Fruit fly (Drosophila melanogaster) whole organism, embryonic: ENCODE results near the gene mRpL49.
A peak's percentile ranks its signal among the peaks of the same experiment; 100 is the strongest.

Experiments
- Adf1 ChIP-seq: fragments of 200-800 bp; sonication (Bioruptor generic); IDR thresholded peaks from 2 replicates; pipeline ENCODE4 v1.3.6; 2022; ENCODE audit warnings: missing biosample characterization, missing genetic modification characterization
- Aef1 ChIP-seq: fragments of 200-800 bp; sonication (Bioruptor generic); IDR thresholded peaks from 3 replicates; pipeline ENCODE4 v1.3.6; 2022; ENCODE audit warnings: missing biosample characterization, missing genetic modification characterization
- Atf3 ChIP-seq: fragments of 200-800 bp; sonication (Bioruptor generic); optimal IDR thresholded peaks from 3 replicates; lab custom pipeline; 2016; ENCODE audit warnings: missing biosample characterization, missing genetic modification characterization
- Atf6 ChIP-seq: fragments of 200-800 bp; sonication (Bioruptor generic); IDR thresholded peaks from 2 replicates; pipeline ENCODE4 v1.3.6; 2022; ENCODE audit warnings: missing biosample characterization, missing genetic modification characterization
- Bgb ChIP-seq: fragments of 200-800 bp; sonication (Bioruptor generic); IDR thresholded peaks from 2 replicates; pipeline ENCODE4 v1.3.6; 2022; ENCODE audit warnings: missing biosample characterization, missing genetic modification characterization; ENCODE audit not compliant: partially characterized antibody
- BtbVII ChIP-seq: fragments of 200-800 bp; sonication (Bioruptor generic); optimal IDR thresholded peaks from 3 replicates; lab custom pipeline; 2017; ENCODE audit warnings: missing biosample characterization, mild to moderate bottlenecking, missing genetic modification characterization
- Bteb2 ChIP-seq: fragments of 200-800 bp; sonication (Bioruptor generic); optimal IDR thresholded peaks from 2 replicates; lab custom pipeline; 2016; ENCODE audit warnings: missing biosample characterization, missing genetic modification characterization
- CG10565 ChIP-seq: fragments of 200-800 bp; sonication (Bioruptor generic); optimal IDR thresholded peaks from 3 replicates; lab custom pipeline; 2016; ENCODE audit warnings: missing biosample characterization, mild to moderate bottlenecking, missing genetic modification characterization
- CG10959 ChIP-seq: fragments of 200-800 bp; sonication (Bioruptor generic); IDR thresholded peaks from 2 replicates; pipeline ENCODE4 v1.3.6; 2022; ENCODE audit warnings: missing biosample characterization, missing genetic modification characterization
- CG10979 ChIP-seq: fragments of 200-800 bp; sonication (Bioruptor generic); optimal IDR thresholded peaks from 2 replicates; lab custom pipeline; 2018; ENCODE audit warnings: missing biosample characterization, mild to moderate bottlenecking, missing genetic modification characterization, moderate library complexity
- CG11093 ChIP-seq: fragments of 200-800 bp; sonication (Bioruptor generic); IDR thresholded peaks from 3 replicates; pipeline ENCODE4 v1.3.6; 2022; ENCODE audit warnings: missing biosample characterization, missing genetic modification characterization
- CG11398 ChIP-seq: fragments of 200-800 bp; sonication (Bioruptor generic); optimal IDR thresholded peaks from 2 replicates; lab custom pipeline; 2016; ENCODE audit warnings: missing biosample characterization, missing genetic modification characterization
- CG11456 ChIP-seq: fragments of 200-800 bp; sonication (Bioruptor generic); IDR thresholded peaks from 3 replicates; pipeline ENCODE4 v1.3.6; 2022; ENCODE audit warnings: missing biosample characterization, missing genetic modification characterization
- CG12942 ChIP-seq: fragments of 200-800 bp; sonication (Bioruptor generic); optimal IDR thresholded peaks from 3 replicates; lab custom pipeline; 2016; ENCODE audit warnings: missing biosample characterization, missing genetic modification characterization
- CG13624 ChIP-seq: fragments of 200-800 bp; sonication (Bioruptor generic); optimal IDR thresholded peaks from 2 replicates; lab custom pipeline; 2016; ENCODE audit warnings: missing biosample characterization, missing genetic modification characterization
- CG14667 ChIP-seq: fragments of 200-800 bp; sonication (Bioruptor generic); IDR thresholded peaks from 2 replicates; pipeline ENCODE4 v1.3.6; 2022; ENCODE audit warnings: missing biosample characterization, missing genetic modification characterization
- CG15073 ChIP-seq: fragments of 200-800 bp; sonication (Bioruptor generic); optimal IDR thresholded peaks from 2 replicates; lab custom pipeline; 2016; ENCODE audit warnings: missing biosample characterization, missing genetic modification characterization
- CG1647 ChIP-seq: fragments of 200-800 bp; sonication (Bioruptor generic); optimal IDR thresholded peaks from 3 replicates; lab custom pipeline; 2016; ENCODE audit warnings: missing biosample characterization, missing genetic modification characterization
- CG17328 ChIP-seq: fragments of 200-800 bp; sonication (Bioruptor generic); IDR thresholded peaks from 2 replicates; pipeline ENCODE4 v1.3.6; 2022; ENCODE audit warnings: missing biosample characterization, missing genetic modification characterization
- CG1832 ChIP-seq: fragments of 200-800 bp; sonication (Bioruptor generic); optimal IDR thresholded peaks from 2 replicates; lab custom pipeline; 2017; ENCODE audit warnings: missing biosample characterization, mild to moderate bottlenecking, missing genetic modification characterization, inconsistent platforms
- CG30020 ChIP-seq: fragments of 200-800 bp; optimal IDR thresholded peaks from 2 replicates; lab custom pipeline; 2019; ENCODE audit warnings: missing biosample characterization, mild to moderate bottlenecking, missing genetic modification characterization, moderate library complexity
- CG32772 ChIP-seq: fragments of 200-800 bp; sonication (Bioruptor generic); IDR thresholded peaks from 2 replicates; pipeline ENCODE4 v1.3.6; 2022; ENCODE audit warnings: missing biosample characterization, missing genetic modification characterization
- CG3838 ChIP-seq: fragments of 200-800 bp; sonication (Bioruptor generic); optimal IDR thresholded peaks from 3 replicates; lab custom pipeline; 2016; ENCODE audit warnings: missing biosample characterization, missing genetic modification characterization
- CG42726 ChIP-seq: fragments of 200-800 bp; sonication (Bioruptor generic); IDR thresholded peaks from 2 replicates; pipeline ENCODE4 v1.3.6; 2022; ENCODE audit warnings: missing biosample characterization, missing genetic modification characterization; ENCODE audit not compliant: partially characterized antibody
- CG4360 ChIP-seq: fragments of 200-800 bp; sonication (Bioruptor generic); IDR thresholded peaks from 2 replicates; pipeline ENCODE4 v1.3.6; 2022; ENCODE audit warnings: missing biosample characterization, missing genetic modification characterization
- CG4404 ChIP-seq: fragments of 200-800 bp; sonication (Bioruptor generic); IDR thresholded peaks from 2 replicates; pipeline ENCODE4 v1.3.6; 2022; ENCODE audit warnings: missing biosample characterization, missing genetic modification characterization
- CG6175 ChIP-seq: fragments of 200-800 bp; sonication (Bioruptor generic); IDR thresholded peaks from 3 replicates; pipeline ENCODE4 v1.3.6; 2022; ENCODE audit warnings: missing biosample characterization, missing genetic modification characterization
- CG6689 ChIP-seq: fragments of 200-800 bp; sonication (Bioruptor generic); IDR thresholded peaks from 2 replicates; pipeline ENCODE4 v1.3.6; 2022; ENCODE audit warnings: missing biosample characterization, missing genetic modification characterization
- CG7271 ChIP-seq: fragments of 200-800 bp; sonication (Bioruptor generic); optimal IDR thresholded peaks from 2 replicates; lab custom pipeline; 2018; ENCODE audit warnings: missing biosample characterization, mild to moderate bottlenecking, missing genetic modification characterization, moderate library complexity
- CG8359 ChIP-seq: fragments of 200-800 bp; sonication (Bioruptor generic); optimal IDR thresholded peaks from 2 replicates; lab custom pipeline; 2017; ENCODE audit warnings: missing biosample characterization, mild to moderate bottlenecking, missing genetic modification characterization, borderline replicate concordance
- CG9932 ChIP-seq: fragments of 200-800 bp; sonication (Bioruptor generic); IDR thresholded peaks from 2 replicates; pipeline ENCODE4 v1.3.6; 2022; ENCODE audit warnings: missing biosample characterization, missing genetic modification characterization
- CTCF ChIP-seq: fragments of 200-800 bp; sonication (Bioruptor generic); optimal IDR thresholded peaks from 2 replicates; lab custom pipeline; 2017; ENCODE audit warnings: missing biosample characterization, mild to moderate bottlenecking, missing genetic modification characterization, moderate library complexity
- D ChIP-seq, 2 experiments: fragments of 200-800 bp in 1 of 2; fragments of >200 bp in 1 of 2; sonication (Bioruptor generic) in 1 of 2; optimal IDR thresholded peaks; 2 replicates in 1 of 2; 3 replicates in 1 of 2; lab custom pipeline; 2017; ENCODE audit warnings: mild to moderate bottlenecking in 1 of 2, missing biosample characterization in 1 of 2, missing genetic modification characterization in 1 of 2, missing genetic modification reagents in 1 of 2
- Dad ChIP-seq: fragments of 200-800 bp; sonication (Bioruptor generic); optimal IDR thresholded peaks from 3 replicates; lab custom pipeline; 2016; ENCODE audit warnings: missing biosample characterization, missing genetic modification characterization
- Dfd ChIP-seq, 2 experiments: fragments of >200 bp; optimal IDR thresholded peaks; 2 replicates each; lab custom pipeline; 2017; ENCODE audit warnings: missing biosample characterization in 2 of 2, missing genetic modification characterization in 2 of 2
- Fer2 ChIP-seq: fragments of 200-800 bp; sonication (Bioruptor generic); optimal IDR thresholded peaks from 2 replicates; lab custom pipeline; 2018; ENCODE audit warnings: missing biosample characterization, mild to moderate bottlenecking, missing genetic modification characterization, moderate library complexity
- GATAe ChIP-seq: fragments of 200-800 bp; sonication (Bioruptor generic); conservative IDR thresholded peaks from 2 replicates; pipeline ENCODE4 v1.3.6; 2022; ENCODE audit warnings: missing biosample characterization, missing genetic modification characterization
- Gug ChIP-seq: fragments of 200-800 bp; sonication (Bioruptor generic); IDR thresholded peaks from 4 replicates; pipeline ENCODE4 v1.3.6; 2022; ENCODE audit warnings: missing biosample characterization, missing genetic modification characterization
- Hr78 ChIP-seq, 2 experiments: fragments of 200-800 bp in 1 of 2; fragments of >200 bp in 1 of 2; sonication (Bioruptor generic) in 1 of 2; optimal IDR thresholded peaks; 2 replicates each; lab custom pipeline; 2017 to 2019; ENCODE audit warnings: missing biosample characterization in 2 of 2, missing genetic modification characterization in 2 of 2, mild to moderate bottlenecking in 1 of 2, moderate library complexity in 1 of 2
- Lpt ChIP-seq: fragments of >200 bp; optimal IDR thresholded peaks from 2 replicates; lab custom pipeline; 2018; ENCODE audit warnings: missing biosample characterization, missing genetic modification characterization
- Rfx ChIP-seq: fragments of 200-800 bp; sonication (Bioruptor generic); IDR thresholded peaks from 2 replicates; pipeline ENCODE4 v1.3.6; 2022; ENCODE audit warnings: missing biosample characterization, missing genetic modification characterization
- Sin3A ChIP-seq: fragments of >200 bp; optimal IDR thresholded peaks from 2 replicates; lab custom pipeline; 2018
- dmrt99B ChIP-seq: fragments of 200-800 bp; sonication (Bioruptor generic); optimal IDR thresholded peaks from 2 replicates; lab custom pipeline; 2018; ENCODE audit warnings: missing biosample characterization, mild to moderate bottlenecking, missing genetic modification characterization, moderate library complexity
- gt ChIP-seq: fragments of 200-800 bp; sonication (Bioruptor generic); IDR thresholded peaks from 2 replicates; pipeline ENCODE4 v1.3.6; 2022; ENCODE audit warnings: missing biosample characterization, missing genetic modification characterization
- jigr1 ChIP-seq: fragments of 200-800 bp; sonication (Bioruptor generic); IDR thresholded peaks from 3 replicates; pipeline ENCODE4 v1.3.6; 2022; ENCODE audit warnings: missing biosample characterization, missing genetic modification characterization
- lab ChIP-seq: fragments of 200-800 bp; sonication (Bioruptor generic); optimal IDR thresholded peaks from 3 replicates; lab custom pipeline; 2017; ENCODE audit warnings: missing biosample characterization, missing genetic modification characterization, mild to moderate bottlenecking, moderate library complexity, missing genetic modification reagents
- luna ChIP-seq: fragments of 200-800 bp; sonication (Bioruptor generic); optimal IDR thresholded peaks from 2 replicates; lab custom pipeline; 2016; ENCODE audit warnings: missing biosample characterization, missing genetic modification characterization
- pnt ChIP-seq: fragments of 200-800 bp; sonication (Bioruptor generic); optimal IDR thresholded peaks from 3 replicates; lab custom pipeline; 2016; ENCODE audit warnings: missing biosample characterization, missing genetic modification characterization
- prd ChIP-seq, 3 experiments: fragments of >200 bp in 2 of 3; fragments of 200-800 bp in 1 of 3; sonication (Bioruptor generic) in 1 of 3; optimal IDR thresholded peaks in 2 of 3; IDR thresholded peaks in 1 of 3; 2 replicates in 2 of 3; 3 replicates in 1 of 3; pipeline versions ENCODE4 v1.3.6 to Lab custom; 2017 to 2022; ENCODE audit warnings: missing biosample characterization in 1 of 3, missing genetic modification characterization in 1 of 3
- schlank ChIP-seq: fragments of 200-800 bp; sonication (Bioruptor generic); optimal IDR thresholded peaks from 2 replicates; lab custom pipeline; 2018; ENCODE audit warnings: missing biosample characterization, mild to moderate bottlenecking, missing genetic modification characterization
- sens-2 ChIP-seq: fragments of 200-800 bp; sonication (Bioruptor generic); IDR thresholded peaks from 2 replicates; pipeline ENCODE4 v1.3.6; 2022; ENCODE audit warnings: missing biosample characterization, missing genetic modification characterization
- slbo ChIP-seq: fragments of 200-800 bp; sonication (Bioruptor generic); IDR thresholded peaks from 2 replicates; pipeline ENCODE4 v1.3.6; 2022; ENCODE audit warnings: missing biosample characterization, missing genetic modification characterization

Gene mRpL49

dm6 chrX:12887549-12887948 is 19.4 kb upstream of the mRpL49 start:
- TF ChIP-seq Adf1 (GFP tag; lab: Robert Waterston, UW) (no peak), CG13624 (GFP tag; lab: Kevin White, UChicago) (no peak), pnt (GFP tag; lab: Kevin White, UChicago) (no peak), CG42726 (GFP tag; lab: Robert Waterston, UW) (no peak), lab (GFP tag; lab: Kevin White, UChicago) (no peak), schlank (tag; lab: Kevin White, UChicago) (no peak), CG17328 (GFP tag; lab: Robert Waterston, UW) (no peak), CG10979 (tag; lab: Kevin White, UChicago) (no peak), CG6689 (GFP tag; lab: Robert Waterston, UW) (no peak), CG4360 (GFP tag; lab: Robert Waterston, UW) (no peak), Bteb2 (GFP tag; lab: Kevin White, UChicago) (no peak), jigr1 (GFP tag; lab: Robert Waterston, UW) (no peak), CG11456 (GFP tag; lab: Robert Waterston, UW) (no peak), CG1832 (GFP tag; lab: Kevin White, UChicago) (no peak), CG9932 (GFP tag; lab: Robert Waterston, UW) (0 out of 2 replicates have a peak, but pooled peaks have one; percentile 6), CG3838 (GFP tag; lab: Kevin White, UChicago) (no peak), GATAe (no peak), D (optimal IDR thresholded peaks at IDR 0.05; lab: Kevin White, UChicago) (no peak), D (GFP tag; optimal IDR thresholded peaks at IDR 0.05; lab: Kevin White, UChicago) (no peak), slbo (GFP tag; lab: Robert Waterston, UW) (peak; percentile 15; the same call in 1 of the 2 replicates), BtbVII (GFP tag; lab: Kevin White, UChicago) (no peak), CG12942 (GFP tag; lab: Kevin White, UChicago) (no peak), CG8359 (GFP tag; lab: Kevin White, UChicago) (no peak), CG10565 (GFP tag; lab: Kevin White, UChicago) (no peak), CG32772 (GFP tag; lab: Robert Waterston, UW) (peak; percentile 36; the same call in 1 of the 2 replicates), CG11093 (GFP tag; lab: Robert Waterston, UW) (no peak), Dad (GFP tag; lab: Kevin White, UChicago) (no peak), Aef1 (GFP tag; lab: Robert Waterston, UW) (0 out of 3 replicates have a peak, but pooled peaks have one; percentile 14), gt (GFP tag; lab: Robert Waterston, UW) (no peak), sens-2 (GFP tag; lab: Robert Waterston, UW) (no peak), Atf3 (GFP tag; lab: Kevin White, UChicago) (no peak), Fer2 (tag; lab: Kevin White, UChicago) (no peak), CG14667 (GFP tag; lab: Robert Waterston, UW) (no peak), CG1647 (GFP tag; lab: Kevin White, UChicago) (no peak), Sin3A (lab: Kevin White, UChicago) (no peak), CG30020 (no peak), Atf6 (GFP tag; lab: Robert Waterston, UW) (no peak), Bgb (GFP tag; lab: Robert Waterston, UW) (no peak), CG7271 (tag; lab: Kevin White, UChicago) (no peak), prd (optimal IDR thresholded peaks at IDR 0.05; lab: Kevin White, UChicago) (no peak), prd (GFP tag; IDR thresholded peaks at IDR 0.05; lab: Robert Waterston, UW) (peak; percentile 66), Dfd (GFP tag; optimal IDR thresholded peaks at IDR 0.05; lab: Kevin White, UChicago) (no peak), CG10959 (GFP tag; lab: Robert Waterston, UW) (peak; percentile 52), CTCF (GFP tag; lab: Kevin White, UChicago) (no peak), dmrt99B (no peak), CG11398 (GFP tag; lab: Kevin White, UChicago) (no peak), CG6175 (GFP tag; lab: Robert Waterston, UW) (no peak), Lpt (GFP tag; lab: Kevin White, UChicago) (no peak), Gug (GFP tag; lab: Robert Waterston, UW) (no peak), luna (GFP tag; lab: Kevin White, UChicago) (no peak), Hr78 (GFP tag; optimal IDR thresholded peaks at IDR 0.05; lab: Kevin White, UChicago) (no peak), CG4404 (GFP tag; lab: Robert Waterston, UW) (no peak), Rfx (GFP tag; lab: Robert Waterston, UW) (peak; percentile 40; the same call in 1 of the 2 replicates), CG15073 (no peak)
